Worm (Caenorhabditis elegans) whole organism, L1 larva: ENCODE measurements around the gene F15H10.12.
A peak's percentile ranks its signal among the peaks of the same experiment; 100 is the strongest.

ENCODE experiments used
- C16A3.4 ChIP-seq: fragments of 150-350 bp; optimal IDR thresholded peaks from 2 replicates; lab custom pipeline; 2014; ENCODE audit warnings: missing biosample characterization, missing genetic modification characterization
- C34B4.2 ChIP-seq: sonication (generic microtip); optimal IDR thresholded peaks from 2 replicates; lab custom pipeline; 2017; ENCODE audit warnings: mild to moderate bottlenecking, missing genetic modification characterization, missing compliant biosample characterization
- alr-1 ChIP-seq: fragments of 200-800 bp; sonication (Bioruptor generic); optimal IDR thresholded peaks from 2 replicates; lab custom pipeline; 2018; ENCODE audit warnings: borderline replicate concordance, mild to moderate bottlenecking, missing genetic modification characterization, missing compliant biosample characterization
- ama-1 ChIP-seq: fragments of 150-350 bp; optimal IDR thresholded peaks from 2 replicates; lab custom pipeline; 2014
- blmp-1 ChIP-seq: fragments of 150-350 bp; optimal IDR thresholded peaks from 2 replicates; lab custom pipeline; 2014; ENCODE audit warnings: missing biosample characterization, missing genetic modification characterization
- ces-1 ChIP-seq: fragments of 150-350 bp; optimal IDR thresholded peaks from 2 replicates; lab custom pipeline; 2014; ENCODE audit warnings: missing biosample characterization, missing genetic modification reagents, missing genetic modification characterization
- dpl-1 ChIP-seq, 3 experiments: fragments of 150-350 bp in 2 of 3; sonication (generic microtip) in 1 of 3; optimal IDR thresholded peaks; 2 replicates each; lab custom pipeline; 2014 to 2017; ENCODE audit warnings: missing biosample characterization in 3 of 3, missing genetic modification characterization in 3 of 3, missing genetic modification reagents in 3 of 3
- dsc-1 ChIP-seq: sonication (generic microtip); optimal IDR thresholded peaks from 2 replicates; lab custom pipeline; 2016; ENCODE audit warnings: mild to moderate bottlenecking, missing genetic modification characterization, missing compliant biosample characterization
- elt-2 ChIP-seq: sonication (generic microtip); optimal IDR thresholded peaks from 2 replicates; lab custom pipeline; 2016; ENCODE audit warnings: missing genetic modification characterization, mild to moderate bottlenecking, inconsistent platforms, missing compliant biosample characterization, missing genetic modification reagents
- elt-3 ChIP-seq, 6 experiments: fragments of 150-350 bp in 1 of 6; sonication (generic microtip); optimal IDR thresholded peaks; 2 replicates each; lab custom pipeline; 2017 to 2018; ENCODE audit warnings: missing biosample characterization in 6 of 6, missing genetic modification characterization in 6 of 6, inconsistent platforms in 1 of 6
- fkh-8 ChIP-seq: sonication (generic microtip); optimal IDR thresholded peaks from 2 replicates; lab custom pipeline; 2016; ENCODE audit warnings: mild to moderate bottlenecking, missing genetic modification characterization, missing compliant biosample characterization
- grh-1 ChIP-seq: fragments of 200-800 bp; sonication (Bioruptor generic); IDR thresholded peaks from 2 replicates; pipeline ENCODE4 v1.3.6; 2022; ENCODE audit warnings: missing genetic modification reagents, missing genetic modification characterization, missing compliant biosample characterization
- hlh-17 ChIP-seq: fragments of 200-800 bp; sonication (Bioruptor generic); optimal IDR thresholded peaks from 2 replicates; lab custom pipeline; 2018; ENCODE audit warnings: missing genetic modification characterization, mild to moderate bottlenecking, missing compliant biosample characterization, moderate library complexity, borderline replicate concordance
- hlh-4 ChIP-seq: sonication (generic microtip); optimal IDR thresholded peaks from 2 replicates; lab custom pipeline; 2016; ENCODE audit warnings: mild to moderate bottlenecking, missing genetic modification characterization, missing compliant biosample characterization
- hpl-2 ChIP-seq: fragments of 150-350 bp; optimal IDR thresholded peaks from 2 replicates; lab custom pipeline; 2014; ENCODE audit warnings: missing biosample characterization, missing genetic modification reagents, missing genetic modification characterization
- irx-1 ChIP-seq: sonication (generic microtip); optimal IDR thresholded peaks from 2 replicates; lab custom pipeline; 2016; ENCODE audit warnings: missing genetic modification characterization, missing compliant biosample characterization
- lin-14 ChIP-seq: fragments of 200-800 bp; sonication (Bioruptor generic); optimal IDR thresholded peaks from 2 replicates; lab custom pipeline; 2018; ENCODE audit warnings: mild to moderate bottlenecking, missing genetic modification characterization, moderate library complexity, missing compliant biosample characterization
- lin-35 ChIP-seq, 2 experiments: fragments of 150-350 bp; optimal IDR thresholded peaks; 2 replicates each; lab custom pipeline; 2014; ENCODE audit warnings: missing biosample characterization in 2 of 2, missing genetic modification characterization in 2 of 2, missing genetic modification reagents in 2 of 2
- lir-3 ChIP-seq: sonication (generic microtip); optimal IDR thresholded peaks from 2 replicates; lab custom pipeline; 2016; ENCODE audit warnings: mild to moderate bottlenecking, missing genetic modification characterization, moderate library complexity, missing compliant biosample characterization; ENCODE audit not compliant: poor library complexity
- lsy-2 ChIP-seq, 2 experiments: fragments of 150-350 bp; optimal IDR thresholded peaks; 2 replicates each; lab custom pipeline; 2014; ENCODE audit warnings: missing biosample characterization in 2 of 2, missing genetic modification characterization in 2 of 2
- mef-2 ChIP-seq: fragments of 150-350 bp; optimal IDR thresholded peaks from 2 replicates; lab custom pipeline; 2014; ENCODE audit warnings: missing biosample characterization, missing genetic modification characterization
- nhr-237 ChIP-seq: fragments of 150-350 bp; optimal IDR thresholded peaks from 2 replicates; lab custom pipeline; 2014; ENCODE audit warnings: missing biosample characterization, missing genetic modification characterization
- nhr-28 ChIP-seq: fragments of 150-350 bp; optimal IDR thresholded peaks from 2 replicates; lab custom pipeline; 2014; ENCODE audit warnings: missing biosample characterization, missing genetic modification characterization
- nhr-71 ChIP-seq: sonication (generic microtip); optimal IDR thresholded peaks from 2 replicates; lab custom pipeline; 2016; ENCODE audit warnings: mild to moderate bottlenecking, missing genetic modification characterization, moderate library complexity, missing compliant biosample characterization
- nhr-76 ChIP-seq: sonication (generic microtip); optimal IDR thresholded peaks from 2 replicates; lab custom pipeline; 2017; ENCODE audit warnings: missing biosample characterization, missing genetic modification characterization
- nhr-77 ChIP-seq: fragments of 150-350 bp; optimal IDR thresholded peaks from 2 replicates; lab custom pipeline; 2014; ENCODE audit warnings: missing biosample characterization, missing genetic modification characterization
- nhr-84 ChIP-seq: sonication (generic microtip); optimal IDR thresholded peaks from 2 replicates; lab custom pipeline; 2017; ENCODE audit warnings: missing biosample characterization, missing genetic modification characterization
- pag-3 ChIP-seq: sonication (generic microtip); optimal IDR thresholded peaks from 2 replicates; lab custom pipeline; 2017; ENCODE audit warnings: missing genetic modification characterization, mild to moderate bottlenecking, missing compliant biosample characterization, antibody characterized with exemption, borderline replicate concordance; ENCODE audit not compliant: insufficient read depth
- pqm-1 ChIP-seq: sonication (generic microtip); optimal IDR thresholded peaks from 3 replicates; lab custom pipeline; 2017; ENCODE audit warnings: missing biosample characterization, missing genetic modification characterization
- skn-1 ChIP-seq: fragments of 150-350 bp; optimal IDR thresholded peaks from 2 replicates; lab custom pipeline; 2014; ENCODE audit warnings: missing biosample characterization, missing genetic modification characterization
- snu-23 ChIP-seq: sonication (generic microtip); optimal IDR thresholded peaks from 2 replicates; lab custom pipeline; 2016; ENCODE audit warnings: missing genetic modification characterization, missing compliant biosample characterization
- sox-4 ChIP-seq: sonication (generic microtip); optimal IDR thresholded peaks from 2 replicates; lab custom pipeline; 2016; ENCODE audit warnings: missing genetic modification characterization, missing compliant biosample characterization
- sup-37 ChIP-seq: fragments of 200-800 bp; sonication (Bioruptor generic); optimal IDR thresholded peaks from 2 replicates; lab custom pipeline; 2018; ENCODE audit warnings: mild to moderate bottlenecking, missing genetic modification characterization, missing compliant biosample characterization
- swsn-7 ChIP-seq: sonication (generic microtip); optimal IDR thresholded peaks from 2 replicates; lab custom pipeline; 2016; ENCODE audit warnings: missing genetic modification characterization, missing compliant biosample characterization
- tlp-1 ChIP-seq: fragments of 150-350 bp; optimal IDR thresholded peaks from 2 replicates; lab custom pipeline; 2014; ENCODE audit warnings: missing biosample characterization, missing genetic modification characterization
- unc-86 ChIP-seq: sonication (generic microtip); optimal IDR thresholded peaks from 2 replicates; lab custom pipeline; 2016; ENCODE audit warnings: missing genetic modification characterization, missing compliant biosample characterization
- unc-98 ChIP-seq: fragments of 200-800 bp; sonication (Bioruptor generic); IDR thresholded peaks from 2 replicates; pipeline ENCODE4 v1.3.6; 2022; ENCODE audit warnings: missing genetic modification characterization, missing compliant biosample characterization
- vab-15 ChIP-seq: sonication (generic microtip); optimal IDR thresholded peaks from 2 replicates; lab custom pipeline; 2017; ENCODE audit warnings: missing genotype, mild to moderate bottlenecking, missing genetic modification characterization, missing compliant biosample characterization
- xbp-1 ChIP-seq: sonication (generic microtip); optimal IDR thresholded peaks from 2 replicates; lab custom pipeline; 2016; ENCODE audit warnings: missing genetic modification characterization, missing compliant biosample characterization

F15H10.12 gene

ce11 chrV:10436612-10437011, 26.7 kb upstream of the F15H10.12 start, which contains the start of gene set-22:
TSS of gene set-22 (plus strand) at chrV:10436912.
- no peak for TF ChIP-seq ama-1 (lab: Kevin White, UChicago)
- TF ChIP-seq dsc-1: no peak
- no peak for TF ChIP-seq nhr-237 (tag; lab: Kevin White, UChicago)
- no peak for TF ChIP-seq hlh-4
- TF ChIP-seq alr-1 (tag; lab: Kevin White, UChicago): no peak
- TF ChIP-seq tlp-1 (tag; lab: Kevin White, UChicago): no peak
- TF ChIP-seq hpl-2 (GFP tag; lab: Kevin White, UChicago): no peak
- TF ChIP-seq sup-37 (GFP tag; lab: Kevin White, UChicago): no peak
- TF ChIP-seq C34B4.2: no peak
- TF ChIP-seq fkh-8 (tag; lab: Kevin White, UChicago): no peak

ce11 chrV:10435198-10435597, 25.3 kb upstream of the F15H10.12 start:
- TF ChIP-seq snu-23 (GFP tag; lab: Kevin White, UChicago) (no peak), lsy-2 (tag; optimal IDR thresholded peaks at IDR 0.05; lab: Kevin White, UChicago) (no peak), nhr-28 (no peak), lin-14 (no peak), swsn-7 (tag; lab: Kevin White, UChicago) (no peak), hlh-4 (no peak), pag-3 (tag; lab: Kevin White, UChicago) (no peak), dpl-1 (GFP tag; optimal IDR thresholded peaks at IDR 0.05; lab: Kevin White, UChicago) (no peak), C16A3.4 (tag; lab: Kevin White, UChicago) (no peak), nhr-76 (tag; lab: Kevin White, UChicago) (no peak), hlh-17 (GFP tag; lab: Kevin White, UChicago) (no peak), sox-4 (tag; lab: Kevin White, UChicago) (no peak), nhr-77 (no peak), unc-98 (GFP tag; lab: Robert Waterston, UW) (no peak), nhr-71 (tag; lab: Kevin White, UChicago) (no peak), blmp-1 (tag; lab: Kevin White, UChicago) (no peak), irx-1 (tag; lab: Kevin White, UChicago) (no peak), fkh-8 (tag; lab: Kevin White, UChicago) (no peak), ces-1 (GFP tag; lab: Kevin White, UChicago) (no peak)

DNA sequence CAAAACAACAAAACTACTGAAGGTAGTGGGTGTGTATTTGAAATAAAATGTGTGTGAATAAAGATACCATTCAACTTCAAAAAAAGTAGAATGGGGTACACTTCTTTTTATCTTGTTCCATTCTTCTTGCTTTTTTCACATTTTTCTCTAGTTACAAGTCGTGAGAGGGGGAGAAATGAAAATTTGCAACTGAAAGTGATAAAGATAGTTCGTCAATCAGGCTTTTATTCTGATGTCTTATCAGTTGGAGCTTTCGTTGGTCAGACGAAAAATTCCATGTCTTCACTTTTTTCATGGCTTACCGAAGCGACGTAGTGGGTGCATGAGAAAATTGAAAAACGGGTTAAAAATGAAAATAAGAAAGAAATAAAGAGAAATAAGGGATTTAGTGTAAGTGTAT, 23.8 kb upstream of the F15H10.12 start, which contains the start of gene Y32F6A.4:
Gene Y32F6A.4, minus strand, starts transcription at position 347 of the 400 bp plus-strand sequence.
- peak; percentile 51 for TF ChIP-seq elt-2
- TF ChIP-seq vab-15 (tag; lab: Kevin White, UChicago): no peak
- TF ChIP-seq alr-1 (tag; lab: Kevin White, UChicago): no peak
- TF ChIP-seq pqm-1 (tag; lab: Kevin White, UChicago): no peak
- no peak for TF ChIP-seq mef-2
- no peak for TF ChIP-seq grh-1

- TF ChIP-seq elt-3 (tag; optimal IDR thresholded peaks at IDR 0.05; lab: Kevin White, UChicago): no peak
- TF ChIP-seq mef-2: no peak
- TF ChIP-seq lin-35 (GFP tag; optimal IDR thresholded peaks at IDR 0.05; lab: Kevin White, UChicago): peak in 1 of 2 experiments; percentile 7
- peak; percentile 92 for TF ChIP-seq elt-2
- TF ChIP-seq lsy-2 (tag; optimal IDR thresholded peaks at IDR 0.05; lab: Kevin White, UChicago): peak in 1 of 2 experiments; percentile 4
- no peak for TF ChIP-seq unc-86 (tag; lab: Kevin White, UChicago)
- TF ChIP-seq tlp-1 (tag; lab: Kevin White, UChicago): no peak
- TF ChIP-seq pqm-1 (tag; lab: Kevin White, UChicago): peak; percentile 28
- no peak for TF ChIP-seq lir-3 (tag; lab: Kevin White, UChicago)
- TF ChIP-seq xbp-1 (tag; lab: Kevin White, UChicago): no peak
- peak; percentile 20 for TF ChIP-seq lin-14
- no peak for TF ChIP-seq grh-1
- no peak for TF ChIP-seq skn-1 (tag; lab: Kevin White, UChicago)
- no peak for TF ChIP-seq nhr-84 (tag; lab: Kevin White, UChicago)
- no peak for TF ChIP-seq sox-4 (tag; lab: Kevin White, UChicago)
Measured at ce11 chrV:10432607-10433006, 22.7 kb upstream of the F15H10.12 start.
